Worm (Caenorhabditis elegans) whole organism, young adult: ENCODE data around the gene cdc-48.1.

ENCODE experiments used
- B0336.3 ChIP-seq: fragments of 200-800 bp; sonication (Bioruptor generic); IDR thresholded peaks from 2 replicates; pipeline ENCODE4 v1.3.6; 2022; ENCODE audit warnings: missing genetic modification characterization, missing compliant biosample characterization
- C06A6.2 ChIP-seq: fragments of 200-800 bp; sonication (Bioruptor generic); conservative IDR thresholded peaks from 2 replicates; pipeline ENCODE4 v1.3.6; 2022; ENCODE audit warnings: missing genetic modification characterization, missing compliant biosample characterization
- D2030.7 ChIP-seq: fragments of 200-800 bp; sonication (Bioruptor generic); IDR thresholded peaks from 2 replicates; pipeline ENCODE4 v1.3.6; 2022; ENCODE audit warnings: missing genetic modification reagents, missing genetic modification characterization, missing compliant biosample characterization
- F22D6.2 ChIP-seq: sonication (generic microtip); optimal IDR thresholded peaks from 2 replicates; lab custom pipeline; 2016; ENCODE audit warnings: mild to moderate bottlenecking, missing genetic modification characterization, missing compliant biosample characterization
- F33H1.4 ChIP-seq: fragments of 200-800 bp; sonication (Bioruptor generic); IDR thresholded peaks from 2 replicates; pipeline ENCODE4 v1.3.6; 2022; ENCODE audit warnings: missing genetic modification reagents, missing genetic modification characterization, missing compliant biosample characterization
- F57A8.1 ChIP-seq: fragments of 200-800 bp; sonication (Bioruptor generic); optimal IDR thresholded peaks from 2 replicates; lab custom pipeline; 2018; ENCODE audit warnings: mild to moderate bottlenecking, missing genetic modification characterization, moderate library complexity, missing compliant biosample characterization
- K11D2.4 ChIP-seq: fragments of 200-800 bp; sonication (Bioruptor generic); IDR thresholded peaks from 2 replicates; pipeline ENCODE4 v1.3.6; 2022; ENCODE audit warnings: missing genetic modification reagents, missing genetic modification characterization, missing compliant biosample characterization
- K12H6.12 ChIP-seq: fragments of 200-800 bp; sonication (Bioruptor generic); optimal IDR thresholded peaks from 2 replicates; lab custom pipeline; 2018; ENCODE audit warnings: mild to moderate bottlenecking, missing genetic modification characterization, missing compliant biosample characterization
- T26A5.8 ChIP-seq: sonication (generic microtip); optimal IDR thresholded peaks from 2 replicates; lab custom pipeline; 2016; ENCODE audit warnings: missing genetic modification characterization, missing compliant biosample characterization
- Y53G8AR.9 ChIP-seq: fragments of 200-800 bp; sonication (Bioruptor generic); conservative IDR thresholded peaks from 2 replicates; pipeline ENCODE4 v1.3.6; 2022; ENCODE audit warnings: missing genetic modification reagents, missing genetic modification characterization, missing compliant biosample characterization
- ama-1 ChIP-seq, 3 experiments: fragments of 150-350 bp in 1 of 3; sonication (generic microtip) in 2 of 3; optimal IDR thresholded peaks; 2 replicates each; lab custom pipeline; 2014 to 2018; ENCODE audit warnings: missing biosample characterization in 2 of 3, missing genetic modification characterization in 2 of 3, missing genetic modification reagents in 2 of 3
- bed-1 ChIP-seq: fragments of 200-800 bp; sonication (Bioruptor generic); IDR thresholded peaks from 2 replicates; pipeline ENCODE4 v1.3.6; 2022; ENCODE audit warnings: missing genetic modification reagents, missing genetic modification characterization, missing compliant biosample characterization
- bed-2 ChIP-seq: fragments of 200-800 bp; sonication (Bioruptor generic); IDR thresholded peaks from 2 replicates; pipeline ENCODE4 v1.3.6; 2022; ENCODE audit warnings: missing genetic modification reagents, missing genetic modification characterization, missing compliant biosample characterization
- cebp-1 ChIP-seq, 2 experiments: fragments of 200-800 bp in 1 of 2; sonication (Bioruptor generic) in 1 of 2; sonication (generic microtip) in 1 of 2; IDR thresholded peaks in 1 of 2; optimal IDR thresholded peaks in 1 of 2; 2 replicates each; pipeline versions ENCODE4 v1.3.6 to Lab custom; 2017 to 2022; ENCODE audit warnings: missing compliant biosample characterization in 2 of 2, missing genetic modification characterization in 2 of 2, mild to moderate bottlenecking in 1 of 2, missing genetic modification reagents in 1 of 2, moderate library complexity in 1 of 2
- chd-7 ChIP-seq: sonication (generic microtip); optimal IDR thresholded peaks from 2 replicates; lab custom pipeline; 2016; ENCODE audit warnings: mild to moderate bottlenecking, missing genetic modification characterization, moderate library complexity, missing compliant biosample characterization
- dpl-1 ChIP-seq: fragments of 150-350 bp; optimal IDR thresholded peaks from 2 replicates; lab custom pipeline; 2014; ENCODE audit warnings: missing biosample characterization, missing genetic modification reagents, missing genetic modification characterization
- efl-1 ChIP-seq: fragments of 150-350 bp; optimal IDR thresholded peaks from 2 replicates; lab custom pipeline; 2014; ENCODE audit warnings: missing biosample characterization, missing genetic modification reagents, missing genetic modification characterization
- egl-44 ChIP-seq: fragments of 200-800 bp; sonication (Bioruptor generic); IDR thresholded peaks from 2 replicates; pipeline ENCODE4 v1.3.6; 2022; ENCODE audit warnings: missing genetic modification reagents, missing genetic modification characterization, missing compliant biosample characterization
- egrh-3 ChIP-seq: fragments of 200-800 bp; sonication (Bioruptor generic); IDR thresholded peaks from 2 replicates; pipeline ENCODE4 v1.3.6; 2022; ENCODE audit warnings: missing genetic modification reagents, missing genetic modification characterization, missing compliant biosample characterization
- ets-4 ChIP-seq: fragments of 200-800 bp; sonication (Bioruptor generic); optimal IDR thresholded peaks from 2 replicates; lab custom pipeline; 2018; ENCODE audit warnings: mild to moderate bottlenecking, missing genetic modification characterization, missing compliant biosample characterization
- gei-17 ChIP-seq: fragments of 200-800 bp; sonication (Bioruptor generic); optimal IDR thresholded peaks from 2 replicates; lab custom pipeline; 2018; ENCODE audit warnings: mild to moderate bottlenecking, missing genetic modification characterization, missing compliant biosample characterization
- hlh-12 ChIP-seq: sonication (generic microtip); optimal IDR thresholded peaks from 2 replicates; lab custom pipeline; 2016; ENCODE audit warnings: missing genetic modification characterization, missing compliant biosample characterization
- hlh-26 ChIP-seq: fragments of 200-800 bp; sonication (Bioruptor generic); conservative IDR thresholded peaks from 2 replicates; pipeline ENCODE4 v1.3.6; 2022; ENCODE audit warnings: missing genetic modification reagents, missing genetic modification characterization, missing compliant biosample characterization
- hmg-1.2 ChIP-seq: fragments of 200-800 bp; sonication (Bioruptor generic); IDR thresholded peaks from 2 replicates; pipeline ENCODE4 v1.3.6; 2022; ENCODE audit warnings: missing genetic modification reagents, missing genetic modification characterization, missing compliant biosample characterization
- hmg-20 ChIP-seq: fragments of 200-800 bp; sonication (Bioruptor generic); IDR thresholded peaks from 2 replicates; pipeline ENCODE4 v1.3.6; 2022; ENCODE audit warnings: missing genetic modification reagents, missing genetic modification characterization, missing compliant biosample characterization
- hsf-1 ChIP-seq: fragments of 200-800 bp; sonication (Bioruptor generic); IDR thresholded peaks from 2 replicates; pipeline ENCODE4 v1.3.6; 2022; ENCODE audit warnings: missing genetic modification reagents, missing genetic modification characterization, missing compliant biosample characterization
- let-607 ChIP-seq, 2 experiments: fragments of 200-800 bp in 1 of 2; sonication (Bioruptor generic) in 1 of 2; sonication (generic microtip) in 1 of 2; optimal IDR thresholded peaks; 2 replicates each; lab custom pipeline; 2016 to 2018; ENCODE audit warnings: mild to moderate bottlenecking in 2 of 2, missing compliant biosample characterization in 2 of 2, missing genetic modification characterization in 2 of 2, moderate library complexity in 2 of 2, missing genotype in 1 of 2
- lin-35 ChIP-seq, 3 experiments: fragments of 150-350 bp in 2 of 3; sonication (generic microtip) in 1 of 3; optimal IDR thresholded peaks; 2 replicates each; lab custom pipeline; 2014 to 2018; ENCODE audit warnings: missing biosample characterization in 3 of 3, missing genetic modification characterization in 3 of 3, missing genetic modification reagents in 3 of 3
- lin-54 ChIP-seq: fragments of 200-800 bp; sonication (Bioruptor generic); optimal IDR thresholded peaks from 2 replicates; lab custom pipeline; 2018; ENCODE audit warnings: mild to moderate bottlenecking, missing genetic modification characterization, missing compliant biosample characterization
- lir-1 ChIP-seq: fragments of 200-800 bp; sonication (Bioruptor generic); conservative IDR thresholded peaks from 2 replicates; pipeline ENCODE4 v1.3.6; 2022; ENCODE audit warnings: missing genetic modification reagents, missing genetic modification characterization, missing compliant biosample characterization
- lsl-1 ChIP-seq: fragments of 200-800 bp; sonication (Bioruptor generic); optimal IDR thresholded peaks from 2 replicates; lab custom pipeline; 2018; ENCODE audit warnings: mild to moderate bottlenecking, missing genetic modification characterization, moderate library complexity, missing compliant biosample characterization
- madf-10 ChIP-seq: sonication (generic microtip); optimal IDR thresholded peaks from 2 replicates; lab custom pipeline; 2016; ENCODE audit warnings: mild to moderate bottlenecking, missing genetic modification characterization, missing compliant biosample characterization
- madf-3 ChIP-seq: fragments of 200-800 bp; sonication (Bioruptor generic); IDR thresholded peaks from 2 replicates; pipeline ENCODE4 v1.3.6; 2022; ENCODE audit warnings: missing genetic modification reagents, missing genetic modification characterization, missing compliant biosample characterization
- mxl-1 ChIP-seq: sonication (generic microtip); optimal IDR thresholded peaks from 2 replicates; lab custom pipeline; 2016; ENCODE audit warnings: missing genetic modification characterization, missing compliant biosample characterization
- nhr-27 ChIP-seq: fragments of 200-800 bp; sonication (Bioruptor generic); optimal IDR thresholded peaks from 2 replicates; lab custom pipeline; 2018; ENCODE audit warnings: mild to moderate bottlenecking, missing genetic modification characterization, moderate library complexity, missing compliant biosample characterization
- nhr-80 ChIP-seq: sonication (generic microtip); optimal IDR thresholded peaks from 2 replicates; lab custom pipeline; 2016; ENCODE audit warnings: missing genetic modification characterization, missing compliant biosample characterization
- rpc-1 ChIP-seq, 2 experiments: fragments of 150-350 bp in 1 of 2; sonication (generic microtip) in 1 of 2; optimal IDR thresholded peaks; 2 replicates each; lab custom pipeline; 2014 to 2018; ENCODE audit warnings: missing biosample characterization in 1 of 2, missing genetic modification characterization in 1 of 2, missing genetic modification reagents in 1 of 2, missing genotype in 1 of 2
- sea-2 ChIP-seq: fragments of 200-800 bp; sonication (Bioruptor generic); IDR thresholded peaks from 2 replicates; pipeline ENCODE4 v1.3.6; 2022; ENCODE audit warnings: missing genetic modification characterization, missing compliant biosample characterization
- snpc-3.4 ChIP-seq: sonication (generic microtip); optimal IDR thresholded peaks from 2 replicates; lab custom pipeline; 2017; ENCODE audit warnings: missing genetic modification characterization, mild to moderate bottlenecking, missing compliant biosample characterization, antibody characterized with exemption, moderate library complexity, missing genotype, missing genetic modification reagents
- somi-1 ChIP-seq: fragments of 200-800 bp; sonication (Bioruptor generic); optimal IDR thresholded peaks from 2 replicates; lab custom pipeline; 2018; ENCODE audit warnings: mild to moderate bottlenecking, missing genetic modification characterization, missing compliant biosample characterization
- unc-130 ChIP-seq: sonication (generic microtip); optimal IDR thresholded peaks from 2 replicates; lab custom pipeline; 2016; ENCODE audit warnings: missing genetic modification reagents, missing genetic modification characterization, missing compliant biosample characterization
- xnd-1 ChIP-seq: sonication (generic microtip); optimal IDR thresholded peaks from 2 replicates; lab custom pipeline; 2016; ENCODE audit warnings: missing genotype, missing genetic modification reagents, missing genetic modification characterization, missing compliant biosample characterization
- zfh-2 ChIP-seq: fragments of 200-800 bp; sonication (Bioruptor generic); conservative IDR thresholded peaks from 2 replicates; pipeline ENCODE4 v1.3.6; 2022; ENCODE audit warnings: missing genetic modification reagents, missing genetic modification characterization, missing compliant biosample characterization
- ztf-18 ChIP-seq: sonication (generic microtip); optimal IDR thresholded peaks from 2 replicates; lab custom pipeline; 2016; ENCODE audit warnings: missing genotype, mild to moderate bottlenecking, missing genetic modification characterization, missing compliant biosample characterization
- ztf-28 ChIP-seq: fragments of 200-800 bp; sonication (Bioruptor generic); IDR thresholded peaks from 2 replicates; pipeline ENCODE4 v1.3.6; 2022; ENCODE audit warnings: missing genetic modification reagents, missing genetic modification characterization, missing compliant biosample characterization

cdc-48.1 gene

ce11 chrII:10556550-10557205 lies 6.5 kb downstream of the cdc-48.1 start:
- 0 out of 2 replicates have a peak, but pooled peaks have one; percentile 41 for TF ChIP-seq bed-1 (GFP tag; lab: Robert Waterston, UW)
- TF ChIP-seq hsf-1 (GFP tag; lab: Robert Waterston, UW) = 0 out of 2 replicates have a peak, but pooled peaks have one; percentile 54
- TF ChIP-seq zfh-2 (GFP tag; lab: Robert Waterston, UW) = peak; percentile 59; the same call in 1 of the 2 replicates
- 0 out of 2 replicates have a peak, but pooled peaks have one; percentile 11 for TF ChIP-seq egl-44 (GFP tag; lab: Robert Waterston, UW)
- peak; percentile 39; the same call in 1 of the 2 replicates for TF ChIP-seq B0336.3 (GFP tag; lab: Robert Waterston, UW)
- TF ChIP-seq dpl-1 = no peak
- no peak for TF ChIP-seq mxl-1 (tag; lab: Kevin White, UChicago)
- TF ChIP-seq ama-1 (optimal IDR thresholded peaks at IDR 0.05; lab: Kevin White, UChicago) = peak; percentile 87
- no peak for TF ChIP-seq ama-1 (GFP tag; optimal IDR thresholded peaks at IDR 0.05; lab: Kevin White, UChicago)
- no peak for TF ChIP-seq xnd-1 (tag; lab: Kevin White, UChicago)
- no peak for TF ChIP-seq F22D6.2 (tag; lab: Kevin White, UChicago)
- TF ChIP-seq hlh-26 (GFP tag; lab: Robert Waterston, UW) = no peak
- no peak for TF ChIP-seq lin-35 (GFP tag; optimal IDR thresholded peaks at IDR 0.05; lab: Kevin White, UChicago)
- TF ChIP-seq hlh-12 (tag; lab: Kevin White, UChicago) = no peak
- TF ChIP-seq C06A6.2 (GFP tag; lab: Robert Waterston, UW) = no peak
- no peak for TF ChIP-seq bed-2
- no peak for TF ChIP-seq unc-130 (GFP tag; lab: Kevin White, UChicago)
- TF ChIP-seq let-607 (tag; optimal IDR thresholded peaks at IDR 0.05; lab: Kevin White, UChicago) = peak; percentile 18 to 50
- no peak for TF ChIP-seq gei-17 (GFP tag; lab: Kevin White, UChicago)
- TF ChIP-seq snpc-3.4 (tag; lab: Kevin White, UChicago) = no peak
- no peak for TF ChIP-seq rpc-1 (optimal IDR thresholded peaks at IDR 0.05; lab: Kevin White, UChicago)
- no peak for TF ChIP-seq rpc-1 (tag; optimal IDR thresholded peaks at IDR 0.05; lab: Kevin White, UChicago)
- peak; percentile 74 for TF ChIP-seq nhr-80 (tag; lab: Kevin White, UChicago)
- TF ChIP-seq ztf-18 = no peak
- no peak for TF ChIP-seq nhr-27 (tag; lab: Kevin White, UChicago)
- no peak for TF ChIP-seq T26A5.8
- peak; percentile 14 for TF ChIP-seq chd-7 (tag; lab: Kevin White, UChicago)
- no peak for TF ChIP-seq hmg-20 (GFP tag; lab: Robert Waterston, UW)
- no peak for TF ChIP-seq D2030.7
- no peak for TF ChIP-seq madf-3 (GFP tag; lab: Robert Waterston, UW)
- TF ChIP-seq somi-1 (GFP tag; lab: Kevin White, UChicago) = no peak
- TF ChIP-seq ets-4 = peak; percentile 38
- TF ChIP-seq Y53G8AR.9 (GFP tag; lab: Robert Waterston, UW) = no peak

- TF ChIP-seq F57A8.1 (GFP tag; lab: Kevin White, UChicago) = no peak
- TF ChIP-seq nhr-80 (tag; lab: Kevin White, UChicago) = peak; percentile 72
- TF ChIP-seq somi-1 (GFP tag; lab: Kevin White, UChicago) = peak; percentile 31
- no peak for TF ChIP-seq xnd-1 (tag; lab: Kevin White, UChicago)
- no peak for TF ChIP-seq cebp-1 (GFP tag; IDR thresholded peaks at IDR 0.05; lab: Robert Waterston, UW)
- no peak for TF ChIP-seq cebp-1 (tag; optimal IDR thresholded peaks at IDR 0.05; lab: Kevin White, UChicago)
- peak; percentile 7; the same call in 1 of the 2 replicates for TF ChIP-seq F33H1.4 (GFP tag; lab: Robert Waterston, UW)
- TF ChIP-seq ztf-28 (GFP tag; lab: Robert Waterston, UW) = no peak
- TF ChIP-seq lin-54 (GFP tag; lab: Kevin White, UChicago) = peak; percentile 7
- peak; percentile 16 for TF ChIP-seq K12H6.12 (tag; lab: Kevin White, UChicago)
- no peak for TF ChIP-seq madf-10 (tag; lab: Kevin White, UChicago)
- TF ChIP-seq hmg-1.2 (GFP tag; lab: Robert Waterston, UW) = peak; percentile 52; the same call in 1 of the 2 replicates
- TF ChIP-seq egrh-3 (GFP tag; lab: Robert Waterston, UW) = no peak
- peak; percentile 17; the same call in 1 of the 2 replicates for TF ChIP-seq K11D2.4 (GFP tag; lab: Robert Waterston, UW)
- TF ChIP-seq efl-1 (GFP tag; lab: Kevin White, UChicago) = no peak
- TF ChIP-seq lsl-1 (GFP tag; lab: Kevin White, UChicago) = no peak
- TF ChIP-seq lir-1 (GFP tag; lab: Robert Waterston, UW) = peak; percentile 15; the same call in 1 of the 2 replicates
- peak; percentile 80 for TF ChIP-seq ets-4
- no peak for TF ChIP-seq sea-2
Observed at ce11 chrII:10555484-10556075, 7.6 kb downstream of the cdc-48.1 start.
